Fruit fly (Drosophila melanogaster): Measurements from ENCODE around the gene Cyt-b5-r.

- no peak for TF ChIP-seq h (optimal IDR thresholded peaks at IDR 0.05)
- TF ChIP-seq psq (optimal IDR thresholded peaks at IDR 0.05), result no peak
- no peak for TF ChIP-seq Sin3A (optimal IDR thresholded peaks at IDR 0.05)
- no peak for TF ChIP-seq insv (optimal IDR thresholded peaks at IDR 0.05)
- TF ChIP-seq ttk (optimal IDR thresholded peaks at IDR 0.05), result no peak
Measured at dm6 chr2L:16824905-16825333, 34.4 kb upstream of the Cyt-b5-r start, which contains the start of gene Cse1.

Data from Kc167 (cell line).